Fruit fly (Drosophila melanogaster): Measurements from ENCODE around the gene CG32817.

Gene CG32817

dm6 chrX:494191-494554 is 15.3 kb downstream of the CG32817 start:
- TF ChIP-seq rgr (GFP tag; optimal IDR thresholded peaks at IDR 0.05) (no peak), sage (GFP tag; optimal IDR thresholded peaks at IDR 0.05) (no peak), Dif (GFP tag; optimal IDR thresholded peaks at IDR 0.05; ENCODE audit: partially characterized antibody) (peak; percentile 45), Myc (optimal IDR thresholded peaks at IDR 0.05) (peak; percentile 14), psq (GFP tag; optimal IDR thresholded peaks at IDR 0.05) (no peak)

DNA sequence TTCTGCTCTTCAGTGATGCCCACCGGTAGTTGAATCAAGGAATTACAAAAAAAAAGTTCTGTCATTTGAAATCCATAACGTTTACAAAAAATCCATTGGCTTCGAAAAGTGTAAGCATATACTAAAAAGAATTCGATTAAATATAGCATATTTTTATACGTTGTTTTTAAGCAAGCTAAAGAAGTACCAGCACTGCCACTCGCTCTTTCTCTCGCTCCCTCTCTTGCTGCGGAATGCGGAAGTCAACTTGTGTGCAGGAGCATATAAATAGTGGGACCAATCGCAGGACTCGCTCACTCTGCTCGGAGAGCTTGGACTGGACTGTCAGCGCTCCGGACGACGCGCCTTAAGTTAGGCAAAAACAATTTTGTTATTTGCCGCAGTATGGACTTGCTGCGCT is 15.7 kb downstream of the CG32817 start, which contains the start of gene CG17778:
TSS of gene CG17778 (plus strand) at position 8 of the 400 bp plus-strand sequence.
- no peak for TF ChIP-seq psq (GFP tag; optimal IDR thresholded peaks at IDR 0.05)
- TF ChIP-seq N (GFP tag; optimal IDR thresholded peaks at IDR 0.05) = peak; percentile 50
- no peak for TF ChIP-seq Vsx2 (GFP tag; optimal IDR thresholded peaks at IDR 0.05; ENCODE audit: partially characterized antibody)
- no peak for TF ChIP-seq usp (GFP tag; optimal IDR thresholded peaks at IDR 0.05)
- TF ChIP-seq Hnf4 (GFP tag; optimal IDR thresholded peaks at IDR 0.05) = no peak
- TF ChIP-seq brk (GFP tag; optimal IDR thresholded peaks at IDR 0.05) = no peak
- TF ChIP-seq fru (GFP tag; optimal IDR thresholded peaks at IDR 0.05) = no peak
- no peak for TF ChIP-seq h (GFP tag; optimal IDR thresholded peaks at IDR 0.05)

dm6 chrX:496326-496725 is 17.5 kb downstream of the CG32817 start, which contains the start of gene svr:
TSS of gene svr (plus strand) at chrX:496446.
- no peak for TF ChIP-seq usp (GFP tag; optimal IDR thresholded peaks at IDR 0.05)
- no peak for TF ChIP-seq Rel (GFP tag; optimal IDR thresholded peaks at IDR 0.05)
- peak; percentile 53 for TF ChIP-seq Rel (tag; optimal IDR thresholded peaks at IDR 0.05)

DNA sequence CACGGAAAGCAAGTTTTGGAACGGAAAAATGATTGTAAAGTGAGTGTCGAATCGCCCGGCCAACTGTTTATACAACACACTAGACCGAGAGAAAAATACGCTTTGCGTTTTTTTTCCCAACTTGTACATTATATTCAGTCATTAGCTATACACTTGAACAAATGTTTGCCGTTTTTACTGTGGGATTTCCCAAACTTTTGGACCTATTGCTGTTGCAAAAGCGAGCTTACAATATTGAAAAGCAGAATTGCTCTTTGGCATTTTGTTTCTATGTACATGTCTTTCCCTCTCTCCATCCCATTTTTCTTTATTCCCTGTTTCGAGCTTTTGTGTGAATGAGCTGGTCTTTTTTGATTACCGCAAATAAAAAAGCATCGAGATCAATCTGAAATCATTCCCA is 18.6 kb downstream of the CG32817 start:
- TF ChIP-seq dl (GFP tag; optimal IDR thresholded peaks at IDR 0.05; ENCODE audit: insufficient read depth in 1 of 2, partially characterized antibody in 2 of 2) (peak in 1 of 2 experiments; percentile 19), Vsx2 (GFP tag; optimal IDR thresholded peaks at IDR 0.05; ENCODE audit: partially characterized antibody) (no peak), CG32264 (GFP tag; optimal IDR thresholded peaks at IDR 0.05) (no peak), Rel (GFP tag; optimal IDR thresholded peaks at IDR 0.05) (no peak), Rel (tag; optimal IDR thresholded peaks at IDR 0.05) (peak; percentile 97)

- no peak for TF ChIP-seq tai (GFP tag; optimal IDR thresholded peaks at IDR 0.05)
- TF ChIP-seq psq (GFP tag; optimal IDR thresholded peaks at IDR 0.05) = no peak
- TF ChIP-seq brk (GFP tag; optimal IDR thresholded peaks at IDR 0.05) = no peak
- no peak for TF ChIP-seq GATAd (GFP tag; optimal IDR thresholded peaks at IDR 0.05)
- TF ChIP-seq Hr78 (GFP tag; optimal IDR thresholded peaks at IDR 0.05) = no peak
- no peak for TF ChIP-seq h (GFP tag; optimal IDR thresholded peaks at IDR 0.05)
- TF ChIP-seq pan (optimal IDR thresholded peaks at IDR 0.05) = no peak
- TF ChIP-seq Dfd (GFP tag; optimal IDR thresholded peaks at IDR 0.05) = no peak
Observed at dm6 chrX:498434-498833, 19.6 kb downstream of the CG32817 start.

- TF ChIP-seq Rel (GFP tag; optimal IDR thresholded peaks at IDR 0.05) (no peak), Rel (tag; optimal IDR thresholded peaks at IDR 0.05) (peak; percentile 63), ey (GFP tag; optimal IDR thresholded peaks at IDR 0.05) (no peak), foxo (GFP tag; optimal IDR thresholded peaks at IDR 0.05) (peak in 1 of 2 experiments; percentile 10), h (GFP tag; optimal IDR thresholded peaks at IDR 0.05) (peak; percentile 36)
Observed at dm6 chrX:498924-499588, 20.2 kb downstream of the CG32817 start.

DNA sequence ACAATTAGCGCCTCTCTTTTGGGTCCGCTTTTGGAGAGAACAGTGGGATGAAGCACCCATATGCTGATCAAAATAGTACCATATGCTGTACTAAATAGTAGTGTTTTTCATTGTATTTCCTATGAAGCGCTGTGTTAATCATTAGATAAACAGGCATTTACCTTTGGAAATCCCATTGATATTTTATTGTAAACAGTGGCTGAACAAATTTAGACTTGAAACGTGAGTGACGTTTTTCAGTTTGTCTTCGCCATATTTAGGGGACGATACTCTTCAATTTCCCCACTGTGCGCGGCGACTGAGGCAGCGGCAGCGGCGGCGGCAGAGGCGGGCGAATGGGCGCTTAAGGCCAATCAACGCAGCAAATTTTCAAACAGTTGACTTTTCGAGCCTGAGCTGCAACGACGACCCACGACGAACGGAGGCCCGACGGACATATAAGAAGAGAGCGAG is 20.7 kb downstream of the CG32817 start:
- TF ChIP-seq psq (GFP tag; optimal IDR thresholded peaks at IDR 0.05) (peak; percentile 46), OdsH (GFP tag; optimal IDR thresholded peaks at IDR 0.05) (peak; percentile 58), woc (GFP tag; optimal IDR thresholded peaks at IDR 0.05) (peak; percentile 83), rgr (GFP tag; optimal IDR thresholded peaks at IDR 0.05) (peak; percentile 60), Jra (GFP tag; optimal IDR thresholded peaks at IDR 0.05) (peak; percentile 4), dmrt93B (GFP tag; optimal IDR thresholded peaks at IDR 0.05) (peak; percentile 47), dsf (GFP tag; optimal IDR thresholded peaks at IDR 0.05; ENCODE audit: borderline replicate concordance) (no peak), CG32264 (GFP tag; optimal IDR thresholded peaks at IDR 0.05) (peak; percentile 9), foxo (GFP tag; optimal IDR thresholded peaks at IDR 0.05) (peak in 1 of 2 experiments; percentile 77), Abd-B (GFP tag; optimal IDR thresholded peaks at IDR 0.05) (no peak), Rel (GFP tag; optimal IDR thresholded peaks at IDR 0.05) (no peak), Rel (tag; optimal IDR thresholded peaks at IDR 0.05) (peak; percentile 84), brk (GFP tag; optimal IDR thresholded peaks at IDR 0.05) (no peak), CG9705 (GFP tag; optimal IDR thresholded peaks at IDR 0.05) (peak; percentile 46), ey (GFP tag; optimal IDR thresholded peaks at IDR 0.05) (peak; percentile 71), Hr83 (GFP tag; optimal IDR thresholded peaks at IDR 0.05; ENCODE audit: poor library complexity, severe bottlenecking) (no peak), Hnf4 (GFP tag; optimal IDR thresholded peaks at IDR 0.05) (peak; percentile 38), h (GFP tag; optimal IDR thresholded peaks at IDR 0.05) (peak; percentile 82), fru (GFP tag; optimal IDR thresholded peaks at IDR 0.05) (peak; percentile 82), Dif (GFP tag; optimal IDR thresholded peaks at IDR 0.05; ENCODE audit: partially characterized antibody) (no peak), sv (GFP tag; optimal IDR thresholded peaks at IDR 0.05) (peak; percentile 58), br (GFP tag; optimal IDR thresholded peaks at IDR 0.05) (peak; percentile 73), jim (GFP tag; optimal IDR thresholded peaks at IDR 0.05) (no peak), sage (GFP tag; optimal IDR thresholded peaks at IDR 0.05) (no peak), Sp1 (GFP tag; optimal IDR thresholded peaks at IDR 0.05) (peak; percentile 77)
